Worm (Caenorhabditis elegans): Measurements from ENCODE around the gene ubc-9.

- no peak for TF ChIP-seq W03F9.2 (tag; optimal IDR thresholded peaks at IDR 0.05)
- no peak for TF ChIP-seq him-1 (tag; optimal IDR thresholded peaks at IDR 0.05)
- no peak for TF ChIP-seq dao-5 (tag; optimal IDR thresholded peaks at IDR 0.05)
Measured at ce11 chrIV:4667835-4668234, 17.0 kb downstream of the ubc-9 start.
